Fruit fly (Drosophila melanogaster) whole organism, adult: ENCODE measurements around the gene roq.

Source experiments
- CG33017 ChIP-seq: fragments of 200-800 bp; sonication (Bioruptor generic); optimal IDR thresholded peaks from 2 replicates; lab custom pipeline; 2018; ENCODE audit warnings: missing biosample characterization, mild to moderate bottlenecking, missing genetic modification characterization, moderate library complexity
- Clk ChIP-seq: fragments of 200-800 bp; sonication (Bioruptor generic); optimal IDR thresholded peaks from 2 replicates; lab custom pipeline; 2017; ENCODE audit warnings: missing biosample characterization, missing genetic modification characterization
- cic ChIP-seq: fragments of 200-800 bp; sonication (Bioruptor generic); optimal IDR thresholded peaks from 2 replicates; lab custom pipeline; 2017; ENCODE audit warnings: missing biosample characterization, mild to moderate bottlenecking, missing genetic modification characterization, moderate library complexity
- cnc ChIP-seq, 2 experiments: fragments of >200 bp; optimal IDR thresholded peaks; 2 replicates each; lab custom pipeline; 2017
- toe ChIP-seq: fragments of 200-800 bp; sonication (Bioruptor generic); optimal IDR thresholded peaks from 2 replicates; lab custom pipeline; 2016; ENCODE audit warnings: missing biosample characterization, missing genetic modification characterization

DNA sequence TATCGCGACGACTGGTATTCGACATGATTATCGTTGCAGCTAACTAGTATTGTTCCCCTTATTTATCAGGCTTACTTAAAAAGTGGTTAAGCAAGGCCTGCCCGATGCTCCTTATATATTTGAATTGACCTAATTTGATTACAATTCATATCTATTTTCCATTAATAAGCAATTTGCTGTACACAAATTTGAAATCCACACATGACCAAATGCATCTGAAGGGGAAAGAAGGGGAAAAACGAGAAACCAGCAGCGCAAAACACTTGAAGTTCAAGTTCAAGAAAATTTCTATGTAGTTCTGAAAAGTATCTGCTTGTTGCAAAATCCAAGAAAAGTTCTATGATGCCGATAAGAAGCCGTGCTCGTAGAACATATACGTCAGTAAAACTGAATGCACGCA, 51.7 kb downstream of the roq start, which contains the start of the genes CG13040 and CG13039:
- TF ChIP-seq cic (GFP tag; lab: Kevin White, UChicago) = no peak
- no peak for TF ChIP-seq CG33017 (tag; lab: Kevin White, UChicago)
- no peak for TF ChIP-seq Clk
- no peak for TF ChIP-seq cnc (optimal IDR thresholded peaks at IDR 0.05; lab: Kevin White, UChicago)
- TF ChIP-seq toe (GFP tag; lab: Kevin White, UChicago) = no peak
